Worm (Caenorhabditis elegans) whole organism, L2 larva: ENCODE results near the gene ZK1128.3.

Source experiments
- elt-3 ChIP-seq: sonication (generic microtip); optimal IDR thresholded peaks from 2 replicates; lab custom pipeline; 2017; ENCODE audit warnings: missing biosample characterization, missing genetic modification characterization
- snpc-4 ChIP-seq: fragments of 150-350 bp; optimal IDR thresholded peaks from 2 replicates; lab custom pipeline; 2014; ENCODE audit warnings: missing biosample characterization, missing genetic modification characterization

DNA sequence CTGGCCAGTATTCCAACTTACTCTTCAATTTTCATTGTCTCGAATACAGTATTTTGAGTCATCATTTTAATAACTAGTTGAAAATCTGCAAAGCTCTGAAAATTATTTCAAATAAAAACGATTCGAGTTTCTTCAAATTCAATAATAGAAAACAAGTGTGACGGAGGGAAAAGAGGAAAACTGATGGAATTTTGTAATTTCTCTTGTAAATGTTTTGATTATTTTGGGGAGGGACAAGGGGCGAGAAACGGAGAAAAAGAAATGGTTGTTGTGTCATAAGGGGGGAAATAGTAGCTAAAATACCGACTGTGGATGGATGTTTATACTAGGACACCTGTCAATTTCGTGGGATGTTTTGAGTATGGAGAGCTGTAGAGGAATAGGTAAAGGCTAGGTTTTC is 40.6 kb downstream of the ZK1128.3 start, which contains the start of gene T16G12.9:
- TF ChIP-seq snpc-4 (tag; lab: Kevin White, UChicago) (no peak), elt-3 (tag; lab: Kevin White, UChicago) (no peak)
